Worm (Caenorhabditis elegans) whole organism, L1 larva: ENCODE measurements around the gene lmtr-2.

Experiments used
- C04F5.9 ChIP-seq: sonication (generic microtip); optimal IDR thresholded peaks from 2 replicates; lab custom pipeline; 2016; ENCODE audit warnings: missing genetic modification characterization, missing compliant biosample characterization
- C16A3.4 ChIP-seq: fragments of 150-350 bp; optimal IDR thresholded peaks from 2 replicates; lab custom pipeline; 2014; ENCODE audit warnings: missing biosample characterization, missing genetic modification characterization
- C34B4.2 ChIP-seq: sonication (generic microtip); optimal IDR thresholded peaks from 2 replicates; lab custom pipeline; 2017; ENCODE audit warnings: mild to moderate bottlenecking, missing genetic modification characterization, missing compliant biosample characterization
- F16B12.6 ChIP-seq: fragments of 150-350 bp; optimal IDR thresholded peaks from 2 replicates; lab custom pipeline; 2014; ENCODE audit warnings: missing biosample characterization, missing genetic modification characterization
- aha-1 ChIP-seq: fragments of 150-350 bp; optimal IDR thresholded peaks from 2 replicates; lab custom pipeline; 2014; ENCODE audit warnings: missing biosample characterization, missing genetic modification characterization
- ama-1 ChIP-seq: fragments of 150-350 bp; optimal IDR thresholded peaks from 2 replicates; lab custom pipeline; 2014
- ceh-8 ChIP-seq: fragments of 200-800 bp; sonication (Bioruptor generic); optimal IDR thresholded peaks from 2 replicates; lab custom pipeline; 2018; ENCODE audit warnings: mild to moderate bottlenecking, missing genetic modification characterization, moderate library complexity, missing compliant biosample characterization
- ceh-90 ChIP-seq: sonication (generic microtip); optimal IDR thresholded peaks from 2 replicates; lab custom pipeline; 2016; ENCODE audit warnings: missing genetic modification characterization, missing compliant biosample characterization
- ces-1 ChIP-seq: fragments of 150-350 bp; optimal IDR thresholded peaks from 2 replicates; lab custom pipeline; 2014; ENCODE audit warnings: missing biosample characterization, missing genetic modification reagents, missing genetic modification characterization
- dsc-1 ChIP-seq: sonication (generic microtip); optimal IDR thresholded peaks from 2 replicates; lab custom pipeline; 2016; ENCODE audit warnings: mild to moderate bottlenecking, missing genetic modification characterization, missing compliant biosample characterization
- egl-27 ChIP-seq, 2 experiments: fragments of 150-350 bp in 1 of 2; sonication (generic microtip); optimal IDR thresholded peaks; 3 replicates each; lab custom pipeline; 2017 to 2018; ENCODE audit warnings: missing biosample characterization in 2 of 2, missing genetic modification characterization in 2 of 2, missing genetic modification reagents in 2 of 2
- elt-2 ChIP-seq: sonication (generic microtip); optimal IDR thresholded peaks from 2 replicates; lab custom pipeline; 2016; ENCODE audit warnings: missing genetic modification characterization, mild to moderate bottlenecking, inconsistent platforms, missing compliant biosample characterization, missing genetic modification reagents
- fkh-10 ChIP-seq: sonication (generic microtip); optimal IDR thresholded peaks from 2 replicates; lab custom pipeline; 2017; ENCODE audit warnings: missing biosample characterization, missing genetic modification reagents, missing genetic modification characterization
- fkh-8 ChIP-seq: sonication (generic microtip); optimal IDR thresholded peaks from 2 replicates; lab custom pipeline; 2016; ENCODE audit warnings: mild to moderate bottlenecking, missing genetic modification characterization, missing compliant biosample characterization
- fos-1 ChIP-seq: fragments of 150-350 bp; optimal IDR thresholded peaks from 2 replicates; lab custom pipeline; 2014; ENCODE audit warnings: missing biosample characterization, missing genetic modification characterization
- grh-1 ChIP-seq: fragments of 200-800 bp; sonication (Bioruptor generic); IDR thresholded peaks from 2 replicates; pipeline ENCODE4 v1.3.6; 2022; ENCODE audit warnings: missing genetic modification reagents, missing genetic modification characterization, missing compliant biosample characterization
- hlh-4 ChIP-seq: sonication (generic microtip); optimal IDR thresholded peaks from 2 replicates; lab custom pipeline; 2016; ENCODE audit warnings: mild to moderate bottlenecking, missing genetic modification characterization, missing compliant biosample characterization
- hpl-2 ChIP-seq: fragments of 150-350 bp; optimal IDR thresholded peaks from 2 replicates; lab custom pipeline; 2014; ENCODE audit warnings: missing biosample characterization, missing genetic modification reagents, missing genetic modification characterization
- irx-1 ChIP-seq: sonication (generic microtip); optimal IDR thresholded peaks from 2 replicates; lab custom pipeline; 2016; ENCODE audit warnings: missing genetic modification characterization, missing compliant biosample characterization
- isw-1 ChIP-seq: fragments of 200-800 bp; sonication (Bioruptor generic); IDR thresholded peaks from 2 replicates; pipeline ENCODE4 v1.3.6; 2022; ENCODE audit warnings: missing genetic modification characterization, missing compliant biosample characterization
- jun-1 ChIP-seq: fragments of 150-350 bp; optimal IDR thresholded peaks from 2 replicates; lab custom pipeline; 2014; ENCODE audit warnings: missing biosample characterization, missing genetic modification reagents, missing genetic modification characterization
- lin-13 ChIP-seq: fragments of 150-350 bp; optimal IDR thresholded peaks from 2 replicates; lab custom pipeline; 2014; ENCODE audit warnings: missing biosample characterization, missing genetic modification reagents, missing genetic modification characterization
- lin-15B ChIP-seq: fragments of 150-350 bp; sonication (generic microtip); optimal IDR thresholded peaks from 3 replicates; lab custom pipeline; 2014; ENCODE audit warnings: missing biosample characterization, missing genetic modification characterization
- lin-39 ChIP-seq: fragments of 150-350 bp; optimal IDR thresholded peaks from 2 replicates; lab custom pipeline; 2014; ENCODE audit warnings: missing biosample characterization, missing genetic modification reagents, missing genetic modification characterization
- lir-3 ChIP-seq: sonication (generic microtip); optimal IDR thresholded peaks from 2 replicates; lab custom pipeline; 2016; ENCODE audit warnings: mild to moderate bottlenecking, missing genetic modification characterization, moderate library complexity, missing compliant biosample characterization; ENCODE audit not compliant: poor library complexity
- lsy-2 ChIP-seq, 2 experiments: fragments of 150-350 bp; optimal IDR thresholded peaks; 2 replicates each; lab custom pipeline; 2014; ENCODE audit warnings: missing biosample characterization in 2 of 2, missing genetic modification characterization in 2 of 2
- mef-2 ChIP-seq: fragments of 150-350 bp; optimal IDR thresholded peaks from 2 replicates; lab custom pipeline; 2014; ENCODE audit warnings: missing biosample characterization, missing genetic modification characterization
- nhr-12 ChIP-seq: sonication (generic microtip); optimal IDR thresholded peaks from 2 replicates; lab custom pipeline; 2017; ENCODE audit warnings: missing biosample characterization, missing genetic modification characterization
- nhr-237 ChIP-seq: fragments of 150-350 bp; optimal IDR thresholded peaks from 2 replicates; lab custom pipeline; 2014; ENCODE audit warnings: missing biosample characterization, missing genetic modification characterization
- nhr-28 ChIP-seq: fragments of 150-350 bp; optimal IDR thresholded peaks from 2 replicates; lab custom pipeline; 2014; ENCODE audit warnings: missing biosample characterization, missing genetic modification characterization
- nhr-47 ChIP-seq: sonication (generic microtip); optimal IDR thresholded peaks from 2 replicates; lab custom pipeline; 2016; ENCODE audit warnings: mild to moderate bottlenecking, missing genetic modification characterization, moderate library complexity, missing compliant biosample characterization
- nhr-76 ChIP-seq: sonication (generic microtip); optimal IDR thresholded peaks from 2 replicates; lab custom pipeline; 2017; ENCODE audit warnings: missing biosample characterization, missing genetic modification characterization
- nhr-90 ChIP-seq: sonication (generic microtip); optimal IDR thresholded peaks from 2 replicates; lab custom pipeline; 2016; ENCODE audit warnings: mild to moderate bottlenecking, missing genetic modification characterization, missing compliant biosample characterization; ENCODE audit not compliant: poor library complexity
- rnt-1 ChIP-seq: sonication (generic microtip); optimal IDR thresholded peaks from 2 replicates; lab custom pipeline; 2016; ENCODE audit warnings: mild to moderate bottlenecking, missing genetic modification characterization, moderate library complexity, missing compliant biosample characterization
- snpc-4 ChIP-seq: fragments of 150-350 bp; optimal IDR thresholded peaks from 2 replicates; lab custom pipeline; 2014; ENCODE audit warnings: missing biosample characterization, missing genetic modification characterization
- snu-23 ChIP-seq: sonication (generic microtip); optimal IDR thresholded peaks from 2 replicates; lab custom pipeline; 2016; ENCODE audit warnings: missing genetic modification characterization, missing compliant biosample characterization
- sptf-1 ChIP-seq: fragments of 150-350 bp; optimal IDR thresholded peaks from 2 replicates; lab custom pipeline; 2014; ENCODE audit warnings: missing biosample characterization, missing genetic modification characterization
- sup-37 ChIP-seq: fragments of 200-800 bp; sonication (Bioruptor generic); optimal IDR thresholded peaks from 2 replicates; lab custom pipeline; 2018; ENCODE audit warnings: mild to moderate bottlenecking, missing genetic modification characterization, missing compliant biosample characterization
- swsn-7 ChIP-seq: sonication (generic microtip); optimal IDR thresholded peaks from 2 replicates; lab custom pipeline; 2016; ENCODE audit warnings: missing genetic modification characterization, missing compliant biosample characterization
- tbx-2 ChIP-seq: sonication (generic microtip); optimal IDR thresholded peaks from 2 replicates; lab custom pipeline; 2016; ENCODE audit warnings: missing genetic modification characterization, missing compliant biosample characterization
- tlp-1 ChIP-seq: fragments of 150-350 bp; optimal IDR thresholded peaks from 2 replicates; lab custom pipeline; 2014; ENCODE audit warnings: missing biosample characterization, missing genetic modification characterization
- unc-30 ChIP-seq: sonication (generic microtip); optimal IDR thresholded peaks from 2 replicates; lab custom pipeline; 2017; ENCODE audit warnings: missing biosample characterization, missing genetic modification characterization
- unc-62 ChIP-seq: fragments of 150-350 bp; optimal IDR thresholded peaks from 2 replicates; lab custom pipeline; 2014; ENCODE audit warnings: missing biosample characterization, missing genetic modification reagents, missing genetic modification characterization
- unc-98 ChIP-seq: fragments of 200-800 bp; sonication (Bioruptor generic); IDR thresholded peaks from 2 replicates; pipeline ENCODE4 v1.3.6; 2022; ENCODE audit warnings: missing genetic modification characterization, missing compliant biosample characterization
- zag-1 ChIP-seq: fragments of 150-350 bp; optimal IDR thresholded peaks from 2 replicates; lab custom pipeline; 2014; ENCODE audit warnings: missing biosample characterization, missing genetic modification characterization
- zip-4 ChIP-seq: fragments of 200-800 bp; sonication (Bioruptor generic); optimal IDR thresholded peaks from 2 replicates; lab custom pipeline; 2018; ENCODE audit warnings: mild to moderate bottlenecking, missing genetic modification characterization, moderate library complexity, missing compliant biosample characterization
- ztf-11 ChIP-seq, 2 experiments: sonication (generic microtip); optimal IDR thresholded peaks; 2 replicates each; lab custom pipeline; 2016 to 2017; ENCODE audit warnings: missing genetic modification characterization in 2 of 2, missing biosample characterization in 1 of 2, missing compliant biosample characterization in 1 of 2

lmtr-2 gene

ce11 chrV:8000929-8001513, 9.9 kb downstream of the lmtr-2 start, which contains the start of gene Y97E10AR.1 (continued):
- TF ChIP-seq fkh-10 (GFP tag; lab: Kevin White, UChicago), result peak; percentile 57
- no peak for TF ChIP-seq tlp-1
- TF ChIP-seq hpl-2 (GFP tag; lab: Kevin White, UChicago), result no peak
- no peak for TF ChIP-seq unc-98
- peak; percentile 3 for TF ChIP-seq snpc-4 (tag; lab: Kevin White, UChicago)
- TF ChIP-seq hlh-4 (tag; lab: Kevin White, UChicago), result no peak
- peak; percentile 70 for TF ChIP-seq lir-3 (tag; lab: Kevin White, UChicago)
- TF ChIP-seq nhr-90, result no peak
- peak; percentile 69 for TF ChIP-seq isw-1 (GFP tag; lab: Robert Waterston, UW)
- TF ChIP-seq ceh-90, result no peak
- peak; percentile 25 for TF ChIP-seq F16B12.6 (tag; lab: Kevin White, UChicago)
- TF ChIP-seq ces-1 (GFP tag; lab: Kevin White, UChicago), result no peak
- peak; percentile 50 for TF ChIP-seq lin-13 (GFP tag; lab: Kevin White, UChicago)
- TF ChIP-seq sup-37, result no peak
- no peak for TF ChIP-seq unc-30 (tag; lab: Kevin White, UChicago)
- no peak for TF ChIP-seq grh-1
- TF ChIP-seq C34B4.2, result no peak
- peak; percentile 77 for TF ChIP-seq irx-1
- peak; percentile 83 for TF ChIP-seq swsn-7
- TF ChIP-seq unc-62 (GFP tag; lab: Kevin White, UChicago), result no peak
- TF ChIP-seq lsy-2 (tag; optimal IDR thresholded peaks at IDR 0.05; lab: Kevin White, UChicago), result peak; percentile 68 to 89
- peak; percentile 48 for TF ChIP-seq jun-1
- TF ChIP-seq zag-1 (tag; lab: Kevin White, UChicago), result peak; percentile 72
- peak; percentile 51 for TF ChIP-seq lin-39 (tag; lab: Kevin White, UChicago)
- no peak for TF ChIP-seq sptf-1
- peak; percentile 81 for TF ChIP-seq elt-2 (tag; lab: Kevin White, UChicago)
- no peak for TF ChIP-seq ama-1 (lab: Kevin White, UChicago)
- no peak for TF ChIP-seq aha-1 (tag; lab: Kevin White, UChicago)
- TF ChIP-seq nhr-47 (tag; lab: Kevin White, UChicago), result peak; percentile 86
- TF ChIP-seq fkh-8 (tag; lab: Kevin White, UChicago), result peak; percentile 93
- peak in 1 of 2 experiments; percentile 50 for TF ChIP-seq egl-27 (tag; optimal IDR thresholded peaks at IDR 0.05; lab: Kevin White, UChicago)
- peak; percentile 73 for TF ChIP-seq C16A3.4 (tag; lab: Kevin White, UChicago)
- peak; percentile 22 for TF ChIP-seq zip-4 (GFP tag; lab: Kevin White, UChicago)

- TF ChIP-seq ceh-8 (GFP tag; lab: Kevin White, UChicago) (no peak), C34B4.2 (no peak), dsc-1 (tag; lab: Kevin White, UChicago) (no peak), zag-1 (tag; lab: Kevin White, UChicago) (no peak), nhr-47 (tag; lab: Kevin White, UChicago) (no peak), mef-2 (tag; lab: Kevin White, UChicago) (no peak), ces-1 (GFP tag; lab: Kevin White, UChicago) (no peak), fos-1 (tag; lab: Kevin White, UChicago) (no peak), fkh-10 (GFP tag; lab: Kevin White, UChicago) (no peak), nhr-237 (tag; lab: Kevin White, UChicago) (no peak), zip-4 (GFP tag; lab: Kevin White, UChicago) (no peak), nhr-12 (no peak)
These were observed 15.0 kb downstream of the lmtr-2 start, which contains the start of gene Y97E10AR.2 for ce11 chrV:7995878-7996277. Gene Y97E10AR.2 (plus strand): TSS chrV:7996178.

ce11 chrV:7995165-7995564, 15.7 kb downstream of the lmtr-2 start:
- TF ChIP-seq ztf-11 (tag; optimal IDR thresholded peaks at IDR 0.05; lab: Kevin White, UChicago) (no peak), tbx-2 (no peak), C04F5.9 (no peak), nhr-47 (tag; lab: Kevin White, UChicago) (no peak), lin-15B (tag; lab: Kevin White, UChicago) (no peak), tlp-1 (no peak), snu-23 (GFP tag; lab: Kevin White, UChicago) (no peak), egl-27 (tag; optimal IDR thresholded peaks at IDR 0.05; lab: Kevin White, UChicago) (no peak), nhr-28 (tag; lab: Kevin White, UChicago) (no peak), nhr-76 (no peak), lsy-2 (tag; optimal IDR thresholded peaks at IDR 0.05; lab: Kevin White, UChicago) (no peak), rnt-1 (no peak), F16B12.6 (tag; lab: Kevin White, UChicago) (no peak)
